Worm (Caenorhabditis elegans) whole organism, L4/young adult: ENCODE results near the gene ham-1.

Experiments used
- W03F9.2 ChIP-seq: fragments of 150-350 bp; optimal IDR thresholded peaks from 2 replicates; lab custom pipeline; 2014; ENCODE audit warnings: missing biosample characterization, missing genetic modification characterization
- dao-5 ChIP-seq: sonication (generic microtip); optimal IDR thresholded peaks from 2 replicates; lab custom pipeline; 2016; ENCODE audit warnings: missing genotype, missing genetic modification characterization, moderate library complexity, missing compliant biosample characterization
- him-1 ChIP-seq: sonication (generic microtip); optimal IDR thresholded peaks from 2 replicates; lab custom pipeline; 2016; ENCODE audit warnings: missing genotype, missing genetic modification reagents, missing genetic modification characterization, missing compliant biosample characterization

- TF ChIP-seq W03F9.2 (tag; lab: Kevin White, UChicago): no peak
- no peak for TF ChIP-seq dao-5 (tag; lab: Kevin White, UChicago)
- no peak for TF ChIP-seq him-1
Measured at ce11 chrIV:12590373-12590772, 48.4 kb downstream of the ham-1 start, which contains the start of gene cul-6.
